Fruit fly (Drosophila melanogaster) whole organism: ENCODE measurements around the gene CG46462.
A peak's percentile ranks its signal among the peaks of the same experiment; 100 is the strongest.

Experiments
- CG8478 ChIP-seq: fragments of >200 bp; optimal IDR thresholded peaks from 2 replicates; lab custom pipeline; 2018; ENCODE audit warnings: inconsistent platforms
- Dll ChIP-seq: fragments of >200 bp; optimal IDR thresholded peaks from 2 replicates; lab custom pipeline; 2017
- EcR ChIP-seq, 2 experiments: fragments of >200 bp; optimal IDR thresholded peaks; 2 replicates each; lab custom pipeline; 2017; ENCODE audit warnings: missing biosample characterization in 2 of 2, missing genetic modification characterization in 2 of 2, missing genetic modification reagents in 2 of 2
- pan ChIP-seq: fragments of >200 bp; optimal IDR thresholded peaks from 2 replicates; lab custom pipeline; 2017
- psq ChIP-seq: fragments of >200 bp; optimal IDR thresholded peaks from 2 replicates; lab custom pipeline; 2017
- usp ChIP-seq: fragments of >200 bp; optimal IDR thresholded peaks from 2 replicates; lab custom pipeline; 2017; ENCODE audit warnings: missing biosample characterization, missing genetic modification characterization, mixed read lengths

The CG46462 gene

dm6 chr3L:19931391-19931790 lies at the start of gene CG46462:
CG46462 (plus strand) TSS chr3L:19931691.
- TF ChIP-seq pan (lab: Kevin White, UChicago) (no peak), CG8478 (lab: Kevin White, UChicago) (no peak), Dll (lab: Kevin White, UChicago) (no peak), EcR (GFP tag; optimal IDR thresholded peaks at IDR 0.05; lab: Kevin White, UChicago) (no peak), usp (GFP tag; lab: Kevin White, UChicago) (no peak), psq (lab: Kevin White, UChicago) (no peak)

- TF ChIP-seq EcR (GFP tag; optimal IDR thresholded peaks at IDR 0.05; lab: Kevin White, UChicago) (no peak), Dll (lab: Kevin White, UChicago) (peak; percentile 55), psq (lab: Kevin White, UChicago) (no peak), CG8478 (lab: Kevin White, UChicago) (peak; percentile 99), usp (GFP tag; lab: Kevin White, UChicago) (no peak), pan (lab: Kevin White, UChicago) (no peak)
Observed at dm6 chr3L:19895556-19895995, 35.9 kb upstream of the CG46462 start.

dm6 chr3L:19896280-19896891 lies 35.1 kb upstream of the CG46462 start:
- TF ChIP-seq usp (GFP tag; lab: Kevin White, UChicago) (no peak), CG8478 (lab: Kevin White, UChicago) (no peak), EcR (GFP tag; optimal IDR thresholded peaks at IDR 0.05; lab: Kevin White, UChicago) (no peak), Dll (lab: Kevin White, UChicago) (peak; percentile 27)

- no peak for TF ChIP-seq EcR (GFP tag; optimal IDR thresholded peaks at IDR 0.05; lab: Kevin White, UChicago)
- TF ChIP-seq pan (lab: Kevin White, UChicago) = peak; percentile 34
- TF ChIP-seq psq (lab: Kevin White, UChicago) = no peak
- no peak for TF ChIP-seq CG8478 (lab: Kevin White, UChicago)
Observed at dm6 chr3L:19896892-19897684, 34.4 kb upstream of the CG46462 start.

- TF ChIP-seq EcR (GFP tag; optimal IDR thresholded peaks at IDR 0.05; lab: Kevin White, UChicago) (no peak), Dll (lab: Kevin White, UChicago) (no peak), psq (lab: Kevin White, UChicago) (no peak), CG8478 (lab: Kevin White, UChicago) (no peak)
Observed at dm6 chr3L:19897685-19898009, 33.8 kb upstream of the CG46462 start.

dm6 chr3L:19898547-19899282 lies 32.8 kb upstream of the CG46462 start:
- TF ChIP-seq pan (lab: Kevin White, UChicago) = peak; percentile 56
- TF ChIP-seq EcR (GFP tag; optimal IDR thresholded peaks at IDR 0.05; lab: Kevin White, UChicago) = no peak
- TF ChIP-seq CG8478 (lab: Kevin White, UChicago) = no peak

dm6 chr3L:19899308-19899927 lies 32.1 kb upstream of the CG46462 start:
- TF ChIP-seq Dll (lab: Kevin White, UChicago) = no peak
- TF ChIP-seq pan (lab: Kevin White, UChicago) = no peak
- no peak for TF ChIP-seq psq (lab: Kevin White, UChicago)
- no peak for TF ChIP-seq EcR (GFP tag; optimal IDR thresholded peaks at IDR 0.05; lab: Kevin White, UChicago)
- no peak for TF ChIP-seq CG8478 (lab: Kevin White, UChicago)
- no peak for TF ChIP-seq usp (GFP tag; lab: Kevin White, UChicago)

dm6 chr3L:19900184-19901089 lies 31.1 kb upstream of the CG46462 start:
- TF ChIP-seq pan (lab: Kevin White, UChicago) (no peak), Dll (lab: Kevin White, UChicago) (no peak), CG8478 (lab: Kevin White, UChicago) (no peak), usp (GFP tag; lab: Kevin White, UChicago) (no peak), EcR (GFP tag; optimal IDR thresholded peaks at IDR 0.05; lab: Kevin White, UChicago) (no peak), psq (lab: Kevin White, UChicago) (no peak)

dm6 chr3L:19901486-19902255 lies 29.8 kb upstream of the CG46462 start:
- TF ChIP-seq Dll (lab: Kevin White, UChicago) = no peak
- TF ChIP-seq usp (GFP tag; lab: Kevin White, UChicago) = no peak
- no peak for TF ChIP-seq pan (lab: Kevin White, UChicago)
- no peak for TF ChIP-seq CG8478 (lab: Kevin White, UChicago)
- no peak for TF ChIP-seq psq (lab: Kevin White, UChicago)
- TF ChIP-seq EcR (GFP tag; optimal IDR thresholded peaks at IDR 0.05; lab: Kevin White, UChicago) = no peak
